Fruit fly (Drosophila melanogaster) whole organism, embryonic: ENCODE data around the gene Prat.

ENCODE experiments used
- Abd-B ChIP-seq: fragments of 200-800 bp; sonication (Bioruptor generic); optimal IDR thresholded peaks from 2 replicates; lab custom pipeline; 2018; ENCODE audit warnings: missing biosample characterization, mild to moderate bottlenecking, missing genetic modification characterization, moderate library complexity
- CG10274 ChIP-seq: fragments of 200-800 bp; sonication (Bioruptor generic); optimal IDR thresholded peaks from 3 replicates; lab custom pipeline; 2017; ENCODE audit warnings: missing biosample characterization, mild to moderate bottlenecking, missing genetic modification characterization
- CG10979 ChIP-seq: fragments of 200-800 bp; sonication (Bioruptor generic); optimal IDR thresholded peaks from 2 replicates; lab custom pipeline; 2018; ENCODE audit warnings: missing biosample characterization, mild to moderate bottlenecking, missing genetic modification characterization, moderate library complexity
- CG12744 ChIP-seq: fragments of 200-800 bp; sonication (Bioruptor generic); optimal IDR thresholded peaks from 2 replicates; lab custom pipeline; 2016; ENCODE audit warnings: missing biosample characterization, missing genetic modification characterization
- CG15514 ChIP-seq: fragments of 200-800 bp; sonication (Bioruptor generic); optimal IDR thresholded peaks from 3 replicates; lab custom pipeline; 2017; ENCODE audit warnings: missing biosample characterization, missing genetic modification characterization, mild to moderate bottlenecking, moderate library complexity, missing genetic modification reagents
- CG2129 ChIP-seq: fragments of 200-800 bp; sonication (Bioruptor generic); IDR thresholded peaks from 2 replicates; pipeline ENCODE4 v1.3.6; 2022; ENCODE audit warnings: missing biosample characterization, missing genetic modification characterization; ENCODE audit not compliant: partially characterized antibody
- CG32767 ChIP-seq: fragments of 200-800 bp; sonication (Bioruptor generic); IDR thresholded peaks from 2 replicates; pipeline ENCODE4 v1.3.6; 2022; ENCODE audit warnings: missing biosample characterization, missing genetic modification characterization
- CG4404 ChIP-seq: fragments of 200-800 bp; sonication (Bioruptor generic); IDR thresholded peaks from 2 replicates; pipeline ENCODE4 v1.3.6; 2022; ENCODE audit warnings: missing biosample characterization, missing genetic modification characterization
- CG6654 ChIP-seq: fragments of 200-800 bp; sonication (Bioruptor generic); optimal IDR thresholded peaks from 2 replicates; lab custom pipeline; 2017; ENCODE audit warnings: missing biosample characterization, mild to moderate bottlenecking, missing genetic modification characterization
- CG7745 ChIP-seq: fragments of 200-800 bp; sonication (Bioruptor generic); optimal IDR thresholded peaks from 2 replicates; lab custom pipeline; 2018; ENCODE audit warnings: missing biosample characterization, mild to moderate bottlenecking, missing genetic modification characterization, moderate library complexity
- CG7963 ChIP-seq: fragments of 200-800 bp; sonication (Bioruptor generic); IDR thresholded peaks from 3 replicates; pipeline ENCODE4 v1.3.6; 2022; ENCODE audit warnings: missing biosample characterization, missing genetic modification characterization; ENCODE audit not compliant: partially characterized antibody
- CG8765 ChIP-seq: fragments of 200-800 bp; sonication (Bioruptor generic); IDR thresholded peaks from 2 replicates; pipeline ENCODE4 v1.3.6; 2022; ENCODE audit warnings: missing biosample characterization, missing genetic modification characterization
- CG8944 ChIP-seq: fragments of 200-800 bp; sonication (Bioruptor generic); optimal IDR thresholded peaks from 3 replicates; lab custom pipeline; 2016; ENCODE audit warnings: missing biosample characterization, missing genetic modification characterization
- CG9797 ChIP-seq: fragments of 200-800 bp; sonication (Bioruptor generic); optimal IDR thresholded peaks from 3 replicates; lab custom pipeline; 2018; ENCODE audit warnings: missing biosample characterization, mild to moderate bottlenecking, missing genetic modification characterization
- Camta ChIP-seq: fragments of 200-800 bp; sonication (Bioruptor generic); optimal IDR thresholded peaks from 2 replicates; lab custom pipeline; 2016; ENCODE audit warnings: missing biosample characterization, missing genetic modification characterization
- E2f2 ChIP-seq: fragments of 200-800 bp; sonication (Bioruptor generic); IDR thresholded peaks from 2 replicates; pipeline ENCODE4 v1.3.6; 2022; ENCODE audit warnings: missing biosample characterization, missing genetic modification characterization
- HHEX ChIP-seq: fragments of 200-800 bp; sonication (Bioruptor generic); optimal IDR thresholded peaks from 3 replicates; lab custom pipeline; 2017; ENCODE audit warnings: missing biosample characterization, mild to moderate bottlenecking, missing genetic modification characterization, missing genetic modification reagents
- HLH4C ChIP-seq: fragments of 200-800 bp; sonication (Bioruptor generic); IDR thresholded peaks from 3 replicates; pipeline ENCODE4 v1.3.6; 2022; ENCODE audit warnings: missing biosample characterization, missing genetic modification characterization; ENCODE audit not compliant: partially characterized antibody
- Hey ChIP-seq: fragments of 200-800 bp; sonication (Bioruptor generic); optimal IDR thresholded peaks from 3 replicates; lab custom pipeline; 2018; ENCODE audit warnings: missing biosample characterization, mild to moderate bottlenecking, missing genetic modification characterization
- HmgD ChIP-seq: fragments of 200-800 bp; sonication (Bioruptor generic); optimal IDR thresholded peaks from 3 replicates; lab custom pipeline; 2016; ENCODE audit warnings: missing biosample characterization, missing genetic modification characterization
- MESR4 ChIP-seq: fragments of 200-800 bp; sonication (Bioruptor generic); optimal IDR thresholded peaks from 2 replicates; lab custom pipeline; 2018; ENCODE audit warnings: missing biosample characterization, mild to moderate bottlenecking, missing genetic modification characterization, moderate library complexity
- Mes4 ChIP-seq: fragments of 200-800 bp; sonication (Bioruptor generic); optimal IDR thresholded peaks from 2 replicates; lab custom pipeline; 2016; ENCODE audit warnings: missing biosample characterization, missing genetic modification characterization
- Nf-YB ChIP-seq: fragments of 200-800 bp; sonication (Bioruptor generic); optimal IDR thresholded peaks from 3 replicates; lab custom pipeline; 2019; ENCODE audit warnings: missing biosample characterization, mild to moderate bottlenecking, missing genetic modification characterization, moderate library complexity
- Nf-YC ChIP-seq: fragments of 200-800 bp; optimal IDR thresholded peaks from 3 replicates; lab custom pipeline; 2019; ENCODE audit warnings: missing biosample characterization, mild to moderate bottlenecking, missing genetic modification characterization, moderate library complexity
- Oli ChIP-seq: fragments of 200-800 bp; sonication (Bioruptor generic); optimal IDR thresholded peaks from 2 replicates; lab custom pipeline; 2018; ENCODE audit warnings: missing biosample characterization, mild to moderate bottlenecking, missing genetic modification characterization, moderate library complexity
- Ptx1 ChIP-seq: fragments of 200-800 bp; sonication (Bioruptor generic); IDR thresholded peaks from 2 replicates; pipeline ENCODE4 v1.3.6; 2022; ENCODE audit warnings: missing biosample characterization, missing genetic modification characterization
- Xbp1 ChIP-seq: fragments of 200-800 bp; sonication (Bioruptor generic); optimal IDR thresholded peaks from 3 replicates; lab custom pipeline; 2016; ENCODE audit warnings: missing biosample characterization, mild to moderate bottlenecking, missing genetic modification characterization
- abd-A ChIP-seq: fragments of 200-800 bp; sonication (Bioruptor generic); optimal IDR thresholded peaks from 3 replicates; lab custom pipeline; 2019; ENCODE audit warnings: missing biosample characterization, mild to moderate bottlenecking, missing genetic modification characterization, moderate library complexity
- ash1 ChIP-seq: fragments of 200-800 bp; sonication (Bioruptor generic); optimal IDR thresholded peaks from 2 replicates; lab custom pipeline; 2018; ENCODE audit warnings: missing biosample characterization, mild to moderate bottlenecking, missing genetic modification characterization
- bcd ChIP-seq: fragments of 200-800 bp; sonication (Bioruptor generic); optimal IDR thresholded peaks from 2 replicates; lab custom pipeline; 2017; ENCODE audit warnings: missing biosample characterization, mild to moderate bottlenecking, missing genetic modification characterization
- da ChIP-seq: fragments of 200-800 bp; sonication (Bioruptor generic); optimal IDR thresholded peaks from 2 replicates; lab custom pipeline; 2016; ENCODE audit warnings: missing biosample characterization, missing genetic modification characterization
- dimm ChIP-seq: fragments of 200-800 bp; sonication (Bioruptor generic); IDR thresholded peaks from 2 replicates; pipeline ENCODE4 v1.3.6; 2022; ENCODE audit warnings: missing biosample characterization, missing genetic modification characterization
- gce ChIP-seq: fragments of 200-800 bp; sonication (Bioruptor generic); IDR thresholded peaks from 3 replicates; pipeline ENCODE4 v1.3.6; 2022; ENCODE audit warnings: missing biosample characterization, missing genetic modification characterization
- gcm2 ChIP-seq: fragments of 200-800 bp; sonication (Bioruptor generic); optimal IDR thresholded peaks from 2 replicates; lab custom pipeline; 2016; ENCODE audit warnings: missing biosample characterization, missing genetic modification characterization
- gfzf ChIP-seq: fragments of 200-800 bp; sonication (Bioruptor generic); optimal IDR thresholded peaks from 2 replicates; lab custom pipeline; 2016; ENCODE audit warnings: missing biosample characterization, mild to moderate bottlenecking, missing genetic modification characterization, moderate library complexity
- grn ChIP-seq: fragments of 200-800 bp; sonication (Bioruptor generic); optimal IDR thresholded peaks from 3 replicates; lab custom pipeline; 2017; ENCODE audit warnings: missing biosample characterization, missing genetic modification characterization
- insv ChIP-seq, 2 experiments: fragments of 200-800 bp; sonication (Bioruptor generic); optimal IDR thresholded peaks; 3 replicates each; lab custom pipeline; 2016 to 2018; ENCODE audit warnings: missing biosample characterization in 2 of 2, missing genetic modification characterization in 2 of 2
- mirr ChIP-seq: fragments of 200-800 bp; sonication (Bioruptor generic); optimal IDR thresholded peaks from 3 replicates; lab custom pipeline; 2018; ENCODE audit warnings: missing biosample characterization, mild to moderate bottlenecking, missing genetic modification characterization
- org-1 ChIP-seq: fragments of 200-800 bp; sonication (Bioruptor generic); optimal IDR thresholded peaks from 2 replicates; lab custom pipeline; 2017; ENCODE audit warnings: missing biosample characterization, missing genetic modification characterization
- pb ChIP-seq: fragments of 200-800 bp; sonication (Bioruptor generic); optimal IDR thresholded peaks from 3 replicates; lab custom pipeline; 2016; ENCODE audit warnings: missing biosample characterization, missing genetic modification characterization
- ranshi ChIP-seq: fragments of 200-800 bp; sonication (Bioruptor generic); IDR thresholded peaks from 2 replicates; pipeline ENCODE4 v1.3.6; 2022; ENCODE audit warnings: missing biosample characterization, missing genetic modification characterization
- ro ChIP-seq: fragments of 200-800 bp; sonication (Bioruptor generic); IDR thresholded peaks from 2 replicates; pipeline ENCODE4 v1.3.6; 2022; ENCODE audit warnings: missing biosample characterization, missing genetic modification characterization
- sc ChIP-seq, 3 experiments: fragments of >200 bp in 2 of 3; fragments of 200-800 bp in 1 of 3; sonication (Bioruptor generic) in 1 of 3; optimal IDR thresholded peaks; 2 replicates in 2 of 3; 3 replicates in 1 of 3; lab custom pipeline; 2017; ENCODE audit warnings: mild to moderate bottlenecking in 1 of 3, missing biosample characterization in 1 of 3, missing genetic modification characterization in 1 of 3, missing genetic modification reagents in 1 of 3
- sd ChIP-seq: fragments of 200-800 bp; sonication (Bioruptor generic); optimal IDR thresholded peaks from 3 replicates; lab custom pipeline; 2018; ENCODE audit warnings: missing biosample characterization, mild to moderate bottlenecking, missing genetic modification characterization, moderate library complexity
- seq ChIP-seq: fragments of 200-800 bp; sonication (Bioruptor generic); IDR thresholded peaks from 2 replicates; pipeline ENCODE4 v1.3.6; 2022; ENCODE audit warnings: missing biosample characterization, missing genetic modification characterization
- ssp ChIP-seq: fragments of 200-800 bp; sonication (Bioruptor generic); IDR thresholded peaks from 2 replicates; pipeline ENCODE4 v1.3.6; 2022; ENCODE audit warnings: missing biosample characterization, missing genetic modification characterization
- tup ChIP-seq: fragments of 200-800 bp; sonication (Bioruptor generic); optimal IDR thresholded peaks from 2 replicates; lab custom pipeline; 2016; ENCODE audit warnings: missing biosample characterization, mild to moderate bottlenecking, missing genetic modification characterization, moderate library complexity
- vfl ChIP-seq: fragments of 200-800 bp; sonication (Bioruptor generic); optimal IDR thresholded peaks from 2 replicates; lab custom pipeline; 2016; ENCODE audit warnings: missing biosample characterization, missing genetic modification characterization
- zen ChIP-seq: fragments of 200-800 bp; sonication (Bioruptor generic); optimal IDR thresholded peaks from 3 replicates; lab custom pipeline; 2018; ENCODE audit warnings: missing biosample characterization, mild to moderate bottlenecking, missing genetic modification characterization, moderate library complexity
- zen2 ChIP-seq: fragments of 200-800 bp; sonication (Bioruptor generic); IDR thresholded peaks from 3 replicates; pipeline ENCODE4 v1.3.6; 2022; ENCODE audit warnings: missing biosample characterization, missing genetic modification characterization; ENCODE audit not compliant: partially characterized antibody

The Prat gene

DNA sequence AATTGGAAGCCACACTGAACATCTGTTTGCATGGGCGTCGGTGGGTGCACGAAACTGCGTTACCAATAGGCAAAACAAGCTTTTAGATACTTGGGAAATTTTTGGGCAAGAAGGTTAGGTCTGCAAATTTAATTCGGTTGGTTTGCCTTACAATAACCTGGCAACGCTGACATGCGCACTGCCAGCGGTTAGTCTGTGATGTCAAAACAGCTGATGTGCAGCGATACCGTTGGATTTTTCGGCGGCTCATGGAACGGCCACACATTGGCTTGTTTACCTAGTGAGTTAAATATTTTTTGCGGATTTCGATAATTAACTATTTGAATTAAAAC lies 24.8 kb downstream of the Prat start, which contains the start of gene ArgRS-m (continued):
- TF ChIP-seq CG2129 (GFP tag; lab: Robert Waterston, UW) (no peak), Mes4 (GFP tag; lab: Kevin White, UChicago) (peak; percentile 29), CG15514 (GFP tag; lab: Kevin White, UChicago) (peak; percentile 95), zen2 (GFP tag; lab: Robert Waterston, UW) (no peak), ssp (GFP tag; lab: Robert Waterston, UW) (0 out of 2 replicates have a peak, but pooled peaks have one; percentile 26), CG9797 (GFP tag; lab: Kevin White, UChicago) (peak; percentile 85), CG6654 (GFP tag; lab: Kevin White, UChicago) (no peak), E2f2 (GFP tag; lab: Robert Waterston, UW) (peak; percentile 59), gcm2 (peak; percentile 10), da (GFP tag; lab: Kevin White, UChicago) (no peak), Camta (GFP tag; lab: Kevin White, UChicago) (peak; percentile 20), Abd-B (GFP tag; lab: Kevin White, UChicago) (peak; percentile 17), ash1 (GFP tag; lab: Kevin White, UChicago) (no peak), CG8765 (GFP tag; lab: Robert Waterston, UW) (no peak), bcd (GFP tag; lab: Kevin White, UChicago) (peak; percentile 45), gce (GFP tag; lab: Robert Waterston, UW) (no peak), pb (peak; percentile 12), org-1 (GFP tag; lab: Kevin White, UChicago) (peak; percentile 15), Hey (no peak), abd-A (tag; lab: Kevin White, UChicago) (no peak), CG7963 (no peak), CG10274 (no peak), HLH4C (GFP tag; lab: Robert Waterston, UW) (no peak), insv (GFP tag; optimal IDR thresholded peaks at IDR 0.05; lab: Kevin White, UChicago) (peak in 1 of 2 experiments; percentile 25), CG7745 (tag; lab: Kevin White, UChicago) (no peak), CG4404 (no peak), MESR4 (GFP tag; lab: Kevin White, UChicago) (peak; percentile 11), grn (no peak), HmgD (GFP tag; lab: Kevin White, UChicago) (no peak), Oli (peak; percentile 8), mirr (GFP tag; lab: Kevin White, UChicago) (no peak), CG12744 (GFP tag; lab: Kevin White, UChicago) (peak; percentile 43), zen (peak; percentile 2), tup (GFP tag; lab: Kevin White, UChicago) (no peak), sc (optimal IDR thresholded peaks at IDR 0.05; lab: Kevin White, UChicago) (no peak), sc (GFP tag; optimal IDR thresholded peaks at IDR 0.05; lab: Kevin White, UChicago) (no peak), Nf-YB (GFP tag; lab: Kevin White, UChicago) (peak; percentile 6), CG32767 (0 out of 2 replicates have a peak, but pooled peaks have one; percentile 47), ro (GFP tag; lab: Robert Waterston, UW) (no peak), Ptx1 (GFP tag; lab: Robert Waterston, UW) (peak; percentile 41; the same call in 1 of the 2 replicates), sd (tag; lab: Kevin White, UChicago) (peak; percentile 33), ranshi (GFP tag; lab: Robert Waterston, UW) (no peak), CG10979 (tag; lab: Kevin White, UChicago) (no peak), seq (GFP tag; lab: Robert Waterston, UW) (no peak; the same call in 1 of the 2 replicates), HHEX (GFP tag; lab: Kevin White, UChicago) (no peak), gfzf (GFP tag; lab: Kevin White, UChicago) (peak; percentile 83), Xbp1 (GFP tag; lab: Kevin White, UChicago) (peak; percentile 47), Nf-YC (tag; lab: Kevin White, UChicago) (peak; percentile 17), vfl (no peak), CG8944 (GFP tag; lab: Kevin White, UChicago) (peak; percentile 45), dimm (no peak)
